Worm (Caenorhabditis elegans) whole organism, L4 larva: ENCODE results near the gene K11H12.10.

Experiments
- D1046.2 ChIP-seq: fragments of 200-800 bp; sonication (Bioruptor generic); IDR thresholded peaks from 2 replicates; pipeline ENCODE4 v1.3.6; 2022; ENCODE audit warnings: missing genetic modification characterization, missing compliant biosample characterization
- F37D6.2 ChIP-seq: sonication (generic microtip); optimal IDR thresholded peaks from 2 replicates; lab custom pipeline; 2016; ENCODE audit warnings: mild to moderate bottlenecking, missing genetic modification characterization, missing compliant biosample characterization
- F49E8.2 ChIP-seq: sonication (generic microtip); optimal IDR thresholded peaks from 2 replicates; lab custom pipeline; 2016; ENCODE audit warnings: missing compliant biosample characterization, mild to moderate bottlenecking, missing genetic modification characterization, borderline replicate concordance
- R02D3.7 ChIP-seq: fragments of 150-350 bp; sonication (generic microtip); optimal IDR thresholded peaks from 3 replicates; lab custom pipeline; 2014; ENCODE audit warnings: missing biosample characterization, missing genetic modification characterization
- T20F7.1 ChIP-seq: fragments of 200-800 bp; sonication (Bioruptor generic); optimal IDR thresholded peaks from 2 replicates; lab custom pipeline; 2018; ENCODE audit warnings: mild to moderate bottlenecking, missing genetic modification characterization, missing compliant biosample characterization
- T26A8.4 ChIP-seq: fragments of 200-800 bp; sonication (Bioruptor generic); IDR thresholded peaks from 2 replicates; pipeline ENCODE4 v1.3.6; 2022; ENCODE audit warnings: missing genetic modification characterization, missing compliant biosample characterization
- Y5F2A.4 ChIP-seq: fragments of 200-800 bp; sonication (Bioruptor generic); optimal IDR thresholded peaks from 2 replicates; lab custom pipeline; 2018; ENCODE audit warnings: mild to moderate bottlenecking, missing genetic modification characterization, missing compliant biosample characterization
- ZK337.2 ChIP-seq: fragments of 200-800 bp; sonication (Bioruptor generic); IDR thresholded peaks from 2 replicates; pipeline ENCODE4 v1.3.6; 2022; ENCODE audit warnings: missing genetic modification reagents, missing genetic modification characterization, missing compliant biosample characterization
- aha-1 ChIP-seq: fragments of 150-350 bp; peaks from one replicate; lab custom pipeline; 2014; ENCODE audit warnings: missing biosample characterization, missing genetic modification characterization
- ces-1 ChIP-seq: fragments of 150-350 bp; sonication (generic microtip); optimal IDR thresholded peaks from 4 replicates; lab custom pipeline; 2014; ENCODE audit warnings: missing biosample characterization, missing genetic modification reagents, missing genetic modification characterization
- cey-2 ChIP-seq: sonication (generic microtip); optimal IDR thresholded peaks from 3 replicates; lab custom pipeline; 2017; ENCODE audit warnings: missing genetic modification characterization, mild to moderate bottlenecking, missing compliant biosample characterization, antibody characterized with exemption, borderline replicate concordance; ENCODE audit not compliant: insufficient read depth
- ctbp-1 ChIP-seq: fragments of 200-800 bp; sonication (Bioruptor generic); IDR thresholded peaks from 2 replicates; pipeline ENCODE4 v1.3.6; 2022; ENCODE audit warnings: missing genetic modification reagents, missing genetic modification characterization, missing compliant biosample characterization
- daf-19 ChIP-seq: fragments of 200-800 bp; sonication (Bioruptor generic); conservative IDR thresholded peaks from 2 replicates; pipeline ENCODE4 v1.3.6; 2022; ENCODE audit warnings: missing genetic modification characterization, missing compliant biosample characterization
- dmd-8 ChIP-seq: fragments of 200-800 bp; sonication (Bioruptor generic); IDR thresholded peaks from 2 replicates; pipeline ENCODE4 v1.3.6; 2022; ENCODE audit warnings: missing genetic modification characterization, missing compliant biosample characterization
- dmd-9 ChIP-seq: fragments of 200-800 bp; sonication (Bioruptor generic); IDR thresholded peaks from 2 replicates; pipeline ENCODE4 v1.3.6; 2022; ENCODE audit warnings: missing genetic modification reagents, missing genetic modification characterization, missing compliant biosample characterization
- dpl-1 ChIP-seq: fragments of 150-350 bp; optimal IDR thresholded peaks from 2 replicates; lab custom pipeline; 2014; ENCODE audit warnings: missing biosample characterization, missing genetic modification reagents, missing genetic modification characterization
- duxl-1 ChIP-seq: sonication (generic microtip); optimal IDR thresholded peaks from 2 replicates; lab custom pipeline; 2016; ENCODE audit warnings: mild to moderate bottlenecking, missing genetic modification characterization, moderate library complexity, missing compliant biosample characterization; ENCODE audit not compliant: poor library complexity
- dve-1 ChIP-seq: sonication (generic microtip); optimal IDR thresholded peaks from 2 replicates; lab custom pipeline; 2017; ENCODE audit warnings: antibody characterized with exemption, mild to moderate bottlenecking, missing genetic modification characterization, missing compliant biosample characterization; ENCODE audit not compliant: insufficient read depth
- egl-27 ChIP-seq: sonication (generic microtip); optimal IDR thresholded peaks from 3 replicates; lab custom pipeline; 2017; ENCODE audit warnings: missing biosample characterization, missing genetic modification reagents, missing genetic modification characterization
- egl-43 ChIP-seq: fragments of 200-800 bp; sonication (Bioruptor generic); IDR thresholded peaks from 2 replicates; pipeline ENCODE4 v1.3.6; 2022; ENCODE audit warnings: missing genetic modification reagents, missing genetic modification characterization, missing compliant biosample characterization
- fkh-10 ChIP-seq: fragments of 150-350 bp; optimal IDR thresholded peaks from 2 replicates; lab custom pipeline; 2014; ENCODE audit warnings: missing biosample characterization, missing genetic modification reagents, missing genetic modification characterization
- fos-1 ChIP-seq: fragments of 150-350 bp; optimal IDR thresholded peaks from 2 replicates; lab custom pipeline; 2014; ENCODE audit warnings: missing biosample characterization, missing genetic modification characterization
- hlh-11 ChIP-seq: fragments of 200-800 bp; sonication (Bioruptor generic); optimal IDR thresholded peaks from 2 replicates; lab custom pipeline; 2018; ENCODE audit warnings: mild to moderate bottlenecking, missing genetic modification characterization, missing compliant biosample characterization
- jun-1 ChIP-seq: fragments of 150-350 bp; optimal IDR thresholded peaks from 2 replicates; lab custom pipeline; 2014; ENCODE audit warnings: missing biosample characterization, missing genetic modification reagents, missing genetic modification characterization
- lim-7 ChIP-seq: fragments of 200-800 bp; sonication (Bioruptor generic); IDR thresholded peaks from 2 replicates; pipeline ENCODE4 v1.3.6; 2022; ENCODE audit warnings: missing genetic modification characterization, missing compliant biosample characterization
- lin-15B ChIP-seq: fragments of 150-350 bp; sonication (generic microtip); optimal IDR thresholded peaks from 3 replicates; lab custom pipeline; 2014; ENCODE audit warnings: missing biosample characterization, missing genetic modification characterization
- madf-9 ChIP-seq: fragments of 200-800 bp; sonication (Bioruptor generic); conservative IDR thresholded peaks from 2 replicates; pipeline ENCODE4 v1.3.6; 2022; ENCODE audit warnings: missing genetic modification reagents, missing genetic modification characterization, missing compliant biosample characterization
- mdl-1 ChIP-seq, 2 experiments: fragments of 150-350 bp in 1 of 2; sonication (generic microtip) in 1 of 2; optimal IDR thresholded peaks; 2 replicates each; lab custom pipeline; 2014 to 2017; ENCODE audit warnings: missing biosample characterization in 2 of 2, missing genetic modification characterization in 2 of 2
- mdt-29 ChIP-seq: fragments of 200-800 bp; sonication (Bioruptor generic); IDR thresholded peaks from 2 replicates; pipeline ENCODE4 v1.3.6; 2022; ENCODE audit warnings: missing genetic modification reagents, missing genetic modification characterization, missing compliant biosample characterization
- mep-1 ChIP-seq: fragments of 150-350 bp; sonication (generic microtip); optimal IDR thresholded peaks from 3 replicates; lab custom pipeline; 2014; ENCODE audit warnings: missing biosample characterization, missing genetic modification characterization
- nhr-10 ChIP-seq: fragments of 150-350 bp; optimal IDR thresholded peaks from 2 replicates; lab custom pipeline; 2014; ENCODE audit warnings: missing biosample characterization, missing genetic modification characterization
- nhr-111 ChIP-seq: fragments of 200-800 bp; sonication (Bioruptor generic); optimal IDR thresholded peaks from 2 replicates; lab custom pipeline; 2018; ENCODE audit warnings: mild to moderate bottlenecking, missing genetic modification characterization, missing compliant biosample characterization
- nhr-237 ChIP-seq: sonication (generic microtip); optimal IDR thresholded peaks from 2 replicates; lab custom pipeline; 2017; ENCODE audit warnings: missing biosample characterization, missing genetic modification characterization
- nhr-42 ChIP-seq: fragments of 200-800 bp; sonication (Bioruptor generic); IDR thresholded peaks from 2 replicates; pipeline ENCODE4 v1.3.6; 2022; ENCODE audit warnings: missing genetic modification characterization, missing compliant biosample characterization
- nhr-76 ChIP-seq: fragments of 150-350 bp; optimal IDR thresholded peaks from 2 replicates; lab custom pipeline; 2014; ENCODE audit warnings: missing biosample characterization, missing genetic modification characterization
- nhr-77 ChIP-seq: fragments of 150-350 bp; optimal IDR thresholded peaks from 2 replicates; lab custom pipeline; 2014; ENCODE audit warnings: missing biosample characterization, missing genetic modification characterization
- pqm-1 ChIP-seq: sonication (generic microtip); optimal IDR thresholded peaks from 2 replicates; lab custom pipeline; 2017; ENCODE audit warnings: missing biosample characterization, missing genetic modification characterization
- rbr-2 ChIP-seq: sonication (generic microtip); optimal IDR thresholded peaks from 2 replicates; lab custom pipeline; 2016; ENCODE audit warnings: missing genotype, missing genetic modification characterization, missing compliant biosample characterization
- sdz-12 ChIP-seq: fragments of 200-800 bp; sonication (Bioruptor generic); optimal IDR thresholded peaks from 2 replicates; lab custom pipeline; 2018; ENCODE audit warnings: mild to moderate bottlenecking, missing genetic modification characterization, missing compliant biosample characterization
- skn-1 ChIP-seq: fragments of 150-350 bp; optimal IDR thresholded peaks from 2 replicates; lab custom pipeline; 2014; ENCODE audit warnings: missing biosample characterization, missing genetic modification characterization
- snpc-1.2 ChIP-seq: fragments of 200-800 bp; sonication (Bioruptor generic); IDR thresholded peaks from 2 replicates; pipeline ENCODE4 v1.3.6; 2022; ENCODE audit warnings: missing genetic modification reagents, missing genetic modification characterization, missing compliant biosample characterization
- snpc-4 ChIP-seq: fragments of 150-350 bp; optimal IDR thresholded peaks from 2 replicates; lab custom pipeline; 2014; ENCODE audit warnings: missing biosample characterization, missing genetic modification characterization
- unc-39 ChIP-seq: sonication (generic microtip); optimal IDR thresholded peaks from 2 replicates; lab custom pipeline; 2017; ENCODE audit warnings: missing biosample characterization, missing genetic modification characterization
- unc-62 ChIP-seq, 3 experiments: fragments of 150-350 bp in 1 of 3; sonication (generic microtip); optimal IDR thresholded peaks in 2 of 3; peaks in 1 of 3; 1 replicate in 1 of 3; 2 replicates in 2 of 3; lab custom pipeline; 2014 to 2017; ENCODE audit warnings: missing biosample characterization in 3 of 3, missing genetic modification characterization in 3 of 3, missing genetic modification reagents in 3 of 3, missing genotype in 1 of 3
- vab-7 ChIP-seq: fragments of 200-800 bp; sonication (Bioruptor generic); IDR thresholded peaks from 2 replicates; pipeline ENCODE4 v1.3.6; 2022; ENCODE audit warnings: missing genetic modification reagents, missing genetic modification characterization, missing compliant biosample characterization
- zag-1 ChIP-seq: fragments of 150-350 bp; optimal IDR thresholded peaks from 2 replicates; lab custom pipeline; 2014; ENCODE audit warnings: missing biosample characterization, missing genetic modification characterization
- zfp-2 ChIP-seq: sonication (generic microtip); optimal IDR thresholded peaks from 2 replicates; lab custom pipeline; 2016; ENCODE audit warnings: mild to moderate bottlenecking, missing genetic modification characterization, missing compliant biosample characterization
- zip-11 ChIP-seq: fragments of 200-800 bp; sonication (Bioruptor generic); IDR thresholded peaks from 2 replicates; pipeline ENCODE4 v1.3.6; 2022; ENCODE audit warnings: missing genetic modification characterization, missing compliant biosample characterization
- ztf-7 ChIP-seq: fragments of 150-350 bp; optimal IDR thresholded peaks from 2 replicates; lab custom pipeline; 2014; ENCODE audit warnings: missing biosample characterization, missing genetic modification characterization

K11H12.10 gene

DNA sequence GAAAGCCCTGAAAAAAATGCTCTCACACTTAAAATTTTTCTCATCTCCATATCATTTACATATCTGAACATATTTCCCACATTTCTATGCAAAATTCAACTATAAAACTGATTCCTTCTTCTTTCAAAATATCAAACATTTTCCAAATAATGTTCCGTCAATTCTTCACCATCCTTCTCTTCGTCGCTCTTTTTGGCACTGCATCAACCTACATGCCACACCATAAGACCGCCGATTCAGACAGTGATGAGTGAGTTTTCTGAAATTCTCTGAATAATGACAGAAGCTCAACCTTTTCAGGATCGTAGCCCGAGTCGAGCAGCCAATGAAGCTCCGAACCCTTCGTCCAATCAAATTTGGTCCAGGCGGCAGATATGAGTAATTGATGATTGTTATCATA lies 405 bp downstream of the K11H12.10 start, which contains the start of gene K11H12.5:
Gene K11H12.5, plus strand, starts transcription at position 301 of the 400 bp plus-strand sequence.
- TF ChIP-seq nhr-111: no peak
- no peak for TF ChIP-seq nhr-237 (tag; lab: Kevin White, UChicago)
- no peak for TF ChIP-seq duxl-1 (tag; lab: Kevin White, UChicago)
- no peak for TF ChIP-seq mep-1 (tag; lab: Kevin White, UChicago)
- TF ChIP-seq rbr-2: no peak
- TF ChIP-seq D1046.2 (GFP tag; lab: Robert Waterston, UW): no peak
- TF ChIP-seq skn-1 (tag; lab: Kevin White, UChicago): no peak
- no peak for TF ChIP-seq ctbp-1
- no peak for TF ChIP-seq nhr-76 (tag; lab: Kevin White, UChicago)
- no peak for TF ChIP-seq hlh-11
- no peak for TF ChIP-seq zag-1
- no peak for TF ChIP-seq T20F7.1 (GFP tag; lab: Kevin White, UChicago)
- no peak for TF ChIP-seq nhr-77 (tag; lab: Kevin White, UChicago)
- no peak for TF ChIP-seq nhr-42 (GFP tag; lab: Robert Waterston, UW)
- TF ChIP-seq Y5F2A.4: no peak
- TF ChIP-seq egl-27 (tag; lab: Kevin White, UChicago): no peak
- no peak for TF ChIP-seq nhr-10 (tag; lab: Kevin White, UChicago)
- no peak for TF ChIP-seq lin-15B (tag; lab: Kevin White, UChicago)
- TF ChIP-seq ces-1 (GFP tag; lab: Kevin White, UChicago): no peak
- no peak for TF ChIP-seq dve-1

DNA sequence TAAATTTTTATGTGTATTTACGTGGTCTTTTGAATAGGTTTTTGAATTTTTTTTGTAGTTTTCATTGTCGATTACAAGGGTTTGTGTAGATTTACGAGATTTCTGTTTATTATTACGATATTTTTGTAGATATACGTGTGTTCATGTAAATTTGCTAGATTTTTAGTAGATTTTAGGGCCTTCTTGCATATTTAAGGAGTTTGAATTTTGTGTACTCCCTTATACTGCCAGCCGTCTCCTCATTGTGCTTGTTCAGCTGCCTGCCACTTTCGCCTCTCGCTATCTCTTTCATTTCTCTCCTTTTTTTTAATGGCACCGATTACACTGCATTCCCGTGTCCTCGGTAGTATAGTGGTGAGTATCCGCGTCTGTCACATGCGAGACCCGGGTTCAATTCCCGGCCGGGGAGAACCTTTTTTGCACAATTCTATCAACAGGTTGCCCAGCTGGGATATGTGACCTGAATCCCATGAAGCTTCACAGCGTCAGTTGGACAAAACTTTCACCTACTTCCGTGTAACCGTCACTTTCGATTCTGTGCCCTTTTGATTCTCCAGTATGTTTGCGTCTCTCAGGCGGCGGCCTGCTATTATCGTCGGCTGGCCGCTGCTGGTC lies 7.0 kb downstream of the K11H12.10 start:
- TF ChIP-seq R02D3.7 (tag; lab: Kevin White, UChicago) (peak; percentile 6), sdz-12 (GFP tag; lab: Kevin White, UChicago) (peak; percentile 73), nhr-42 (GFP tag; lab: Robert Waterston, UW) (peak; percentile 73; the same call in 1 of the 2 replicates), T26A8.4 (GFP tag; lab: Robert Waterston, UW) (no peak; the same call in 1 of the 2 replicates), daf-19 (peak; percentile 80), madf-9 (GFP tag; lab: Robert Waterston, UW) (peak; percentile 81), pqm-1 (tag; lab: Kevin White, UChicago) (no peak), unc-62 (GFP tag; optimal IDR thresholded peaks at IDR 0.05 in 1 of 2; lab: Kevin White, UChicago) (peak in 1 of 2 experiments; percentile 87), unc-62 (tag; optimal IDR thresholded peaks at IDR 0.05; lab: Kevin White, UChicago) (no peak), duxl-1 (tag; lab: Kevin White, UChicago) (peak; percentile 16), fos-1 (tag; lab: Kevin White, UChicago) (no peak), mdl-1 (tag; optimal IDR thresholded peaks at IDR 0.05; lab: Kevin White, UChicago) (peak in 1 of 2 experiments; percentile 73), snpc-4 (no peak), nhr-237 (tag; lab: Kevin White, UChicago) (no peak), nhr-10 (tag; lab: Kevin White, UChicago) (no peak), unc-39 (tag; lab: Kevin White, UChicago) (no peak), egl-43 (peak; percentile 94), zip-11 (no peak; the same call in 1 of the 2 replicates), dmd-8 (GFP tag; lab: Robert Waterston, UW) (peak; percentile 91), dpl-1 (GFP tag; lab: Kevin White, UChicago) (peak; percentile 18), vab-7 (GFP tag; lab: Robert Waterston, UW) (peak; percentile 81), F49E8.2 (tag; lab: Kevin White, UChicago) (peak; percentile 2), dmd-9 (GFP tag; lab: Robert Waterston, UW) (peak; percentile 83), mdt-29 (GFP tag; lab: Robert Waterston, UW) (peak; percentile 52; the same call in 1 of the 2 replicates), cey-2 (tag; lab: Kevin White, UChicago) (no peak), ZK337.2 (GFP tag; lab: Robert Waterston, UW) (peak; percentile 65), ztf-7 (peak; percentile 57), zfp-2 (peak; percentile 19), jun-1 (no peak), snpc-1.2 (peak; percentile 85), hlh-11 (peak; percentile 84), lim-7 (GFP tag; lab: Robert Waterston, UW) (peak; percentile 95), fkh-10 (GFP tag; lab: Kevin White, UChicago) (no peak), aha-1 (peak; percentile 94), F37D6.2 (tag; lab: Kevin White, UChicago) (peak; percentile 41)
